Fruit fly (Drosophila melanogaster): ENCODE results near the gene Osi22.

Gene Osi22

dm6 chr3R:13288763-13289312, 1.6 kb upstream of the Osi22 start, which contains the start of gene apn:
Gene apn, minus strand, starts transcription at chr3R:13288813.
- no peak for TF ChIP-seq CTCF (optimal IDR thresholded peaks at IDR 0.05)
- no peak for TF ChIP-seq CG8478 (optimal IDR thresholded peaks at IDR 0.05)

- TF ChIP-seq CG8478 (optimal IDR thresholded peaks at IDR 0.05) (no peak), CTCF (optimal IDR thresholded peaks at IDR 0.05) (no peak)
Observed at dm6 chr3R:13293148-13293756, 2.8 kb downstream of the Osi22 start, which contains the start of gene wntD. Gene wntD, minus strand, starts transcription at chr3R:13293198.

dm6 chr3R:13294461-13294860, 4.0 kb downstream of the Osi22 start, which contains the start of gene CG8773:
Gene CG8773, plus strand, starts transcription at chr3R:13294748.
- TF ChIP-seq CTCF (optimal IDR thresholded peaks at IDR 0.05) = no peak
- TF ChIP-seq CG8478 (optimal IDR thresholded peaks at IDR 0.05) = no peak

- TF ChIP-seq CTCF (optimal IDR thresholded peaks at IDR 0.05) (no peak), CG8478 (optimal IDR thresholded peaks at IDR 0.05) (no peak)
Observed at dm6 chr3R:13298114-13298818, 7.8 kb downstream of the Osi22 start, which contains the start of gene CG8774. Gene CG8774, plus strand, starts transcription at chr3R:13298768.

- no peak for TF ChIP-seq CTCF (optimal IDR thresholded peaks at IDR 0.05)
- TF ChIP-seq CG8478 (optimal IDR thresholded peaks at IDR 0.05) = no peak
Observed at dm6 chr3R:13302348-13302747, 11.9 kb downstream of the Osi22 start, which contains the start of gene CG32473. Gene CG32473, plus strand, starts transcription at chr3R:13302648.

- no peak for TF ChIP-seq CG8478 (optimal IDR thresholded peaks at IDR 0.05)
- TF ChIP-seq CTCF (optimal IDR thresholded peaks at IDR 0.05) = no peak
Observed at dm6 chr3R:13303126-13303525, 12.7 kb downstream of the Osi22 start, which contains the start of gene CG43208. Gene CG43208, plus strand, starts transcription at chr3R:13303426.

- TF ChIP-seq CTCF (optimal IDR thresholded peaks at IDR 0.05) = no peak
- TF ChIP-seq CG8478 (optimal IDR thresholded peaks at IDR 0.05) = no peak
Observed at dm6 chr3R:13304512-13305069, 14.2 kb downstream of the Osi22 start.

dm6 chr3R:13305318-13305899, 15.0 kb downstream of the Osi22 start:
- TF ChIP-seq CTCF (optimal IDR thresholded peaks at IDR 0.05) (no peak), CG8478 (optimal IDR thresholded peaks at IDR 0.05) (no peak)

dm6 chr3R:13306595-13306994, 16.2 kb downstream of the Osi22 start:
- TF ChIP-seq CTCF (optimal IDR thresholded peaks at IDR 0.05) (no peak), CG8478 (optimal IDR thresholded peaks at IDR 0.05) (no peak)

dm6 chr3R:13309133-13309711, 18.8 kb downstream of the Osi22 start:
- no peak for TF ChIP-seq CTCF (optimal IDR thresholded peaks at IDR 0.05)
- no peak for TF ChIP-seq CG8478 (optimal IDR thresholded peaks at IDR 0.05)

dm6 chr3R:13313088-13313487, 22.7 kb downstream of the Osi22 start, which contains the start of gene CG44142:
Gene CG44142, minus strand, starts transcription at chr3R:13313188.
- no peak for TF ChIP-seq CTCF (optimal IDR thresholded peaks at IDR 0.05)
- no peak for TF ChIP-seq CG8478 (optimal IDR thresholded peaks at IDR 0.05)

dm6 chr3R:13319170-13319569, 28.7 kb downstream of the Osi22 start, which contains the start of gene CG45080:
Gene CG45080, minus strand, starts transcription at chr3R:13319270.
- no peak for TF ChIP-seq CG8478 (optimal IDR thresholded peaks at IDR 0.05)
- TF ChIP-seq CTCF (optimal IDR thresholded peaks at IDR 0.05) = no peak

dm6 chr3R:13319873-13320272, 29.4 kb downstream of the Osi22 start:
- TF ChIP-seq CTCF (optimal IDR thresholded peaks at IDR 0.05) = no peak
- no peak for TF ChIP-seq CG8478 (optimal IDR thresholded peaks at IDR 0.05)

- no peak for TF ChIP-seq CG8478 (optimal IDR thresholded peaks at IDR 0.05)
- no peak for TF ChIP-seq CTCF (optimal IDR thresholded peaks at IDR 0.05)
Observed at dm6 chr3R:13333031-13333430, 42.6 kb downstream of the Osi22 start.

dm6 chr3R:13334007-13334406, 43.6 kb downstream of the Osi22 start, which contains the start of gene PK2-R2:
Gene PK2-R2, minus strand, starts transcription at chr3R:13334166.
- TF ChIP-seq CG8478 (optimal IDR thresholded peaks at IDR 0.05) (no peak), CTCF (optimal IDR thresholded peaks at IDR 0.05) (no peak)

All from S2 (cell line).